Worm (Caenorhabditis elegans) whole organism, early embryonic: Measurements from ENCODE around the gene Y25C1A.2.

Experiments
- B0310.2 ChIP-seq: sonication (generic microtip); optimal IDR thresholded peaks from 2 replicates; lab custom pipeline; 2016; ENCODE audit warnings: mild to moderate bottlenecking, missing genetic modification characterization, missing compliant biosample characterization
- F13C5.2 ChIP-seq: sonication (generic microtip); optimal IDR thresholded peaks from 2 replicates; lab custom pipeline; 2017; ENCODE audit warnings: mild to moderate bottlenecking, missing genetic modification characterization, inconsistent platforms, missing compliant biosample characterization
- aly-1 ChIP-seq: sonication (generic microtip); optimal IDR thresholded peaks from 2 replicates; lab custom pipeline; 2016; ENCODE audit warnings: missing genetic modification characterization, missing compliant biosample characterization
- ama-1 ChIP-seq: fragments of 150-350 bp; optimal IDR thresholded peaks from 2 replicates; lab custom pipeline; 2014
- ceh-13 ChIP-seq: fragments of 200-800 bp; sonication (Bioruptor generic); optimal IDR thresholded peaks from 2 replicates; lab custom pipeline; 2018; ENCODE audit warnings: mild to moderate bottlenecking, missing genetic modification characterization, missing compliant biosample characterization
- ceh-36 ChIP-seq: sonication (generic microtip); optimal IDR thresholded peaks from 2 replicates; lab custom pipeline; 2016; ENCODE audit warnings: missing genetic modification characterization, inconsistent platforms, missing compliant biosample characterization
- ets-7 ChIP-seq: sonication (generic microtip); optimal IDR thresholded peaks from 2 replicates; lab custom pipeline; 2016; ENCODE audit warnings: missing genotype, missing genetic modification characterization, missing compliant biosample characterization
- flt-1 ChIP-seq: fragments of 200-800 bp; sonication (Bioruptor generic); IDR thresholded peaks from 2 replicates; pipeline ENCODE4 v1.3.6; 2022; ENCODE audit warnings: missing genetic modification characterization, missing compliant biosample characterization
- hmbx-1 ChIP-seq: sonication (generic microtip); optimal IDR thresholded peaks from 2 replicates; lab custom pipeline; 2016; ENCODE audit warnings: mild to moderate bottlenecking, missing genetic modification characterization, missing compliant biosample characterization
- hmg-4 ChIP-seq: fragments of 200-800 bp; sonication (Bioruptor generic); optimal IDR thresholded peaks from 2 replicates; lab custom pipeline; 2018; ENCODE audit warnings: mild to moderate bottlenecking, missing genetic modification characterization, missing compliant biosample characterization
- hnd-1 ChIP-seq: sonication (generic microtip); optimal IDR thresholded peaks from 2 replicates; lab custom pipeline; 2016; ENCODE audit warnings: missing genetic modification characterization, missing compliant biosample characterization
- pes-1 ChIP-seq: fragments of 200-800 bp; sonication (Bioruptor generic); IDR thresholded peaks from 2 replicates; pipeline ENCODE4 v1.3.6; 2022; ENCODE audit warnings: missing genetic modification reagents, missing genetic modification characterization, missing compliant biosample characterization
- scrt-1 ChIP-seq: fragments of 200-800 bp; sonication (Bioruptor generic); IDR thresholded peaks from 2 replicates; pipeline ENCODE4 v1.3.6; 2022; ENCODE audit warnings: missing genetic modification characterization, missing compliant biosample characterization
- sea-1 ChIP-seq: fragments of 200-800 bp; sonication (Bioruptor generic); conservative IDR thresholded peaks from 2 replicates; pipeline ENCODE4 v1.3.6; 2022; ENCODE audit warnings: missing genetic modification characterization, missing compliant biosample characterization
- tbx-11 ChIP-seq: fragments of 200-800 bp; sonication (Bioruptor generic); IDR thresholded peaks from 2 replicates; pipeline ENCODE4 v1.3.6; 2022; ENCODE audit warnings: missing genetic modification characterization, missing compliant biosample characterization
- tbx-37 ChIP-seq: fragments of 200-800 bp; sonication (Bioruptor generic); conservative IDR thresholded peaks from 2 replicates; pipeline ENCODE4 v1.3.6; 2022; ENCODE audit warnings: missing genetic modification reagents, missing genetic modification characterization, missing compliant biosample characterization
- tra-4 ChIP-seq: sonication (generic microtip); optimal IDR thresholded peaks from 2 replicates; lab custom pipeline; 2017; ENCODE audit warnings: missing genetic modification characterization, missing compliant biosample characterization

Gene Y25C1A.2

ce11 chrII:3067896-3068295 is 44.5 kb upstream of the Y25C1A.2 start:
- no peak for TF ChIP-seq B0310.2
- no peak for TF ChIP-seq tra-4 (tag; lab: Kevin White, UChicago)
- TF ChIP-seq scrt-1 (GFP tag; lab: Robert Waterston, UW) = no peak
- TF ChIP-seq ceh-13 (GFP tag; lab: Kevin White, UChicago) = no peak
- TF ChIP-seq sea-1 (GFP tag; lab: Robert Waterston, UW) = no peak
- TF ChIP-seq ceh-36 (tag; lab: Kevin White, UChicago) = no peak
- TF ChIP-seq pes-1 (GFP tag; lab: Robert Waterston, UW) = no peak
- TF ChIP-seq flt-1 (GFP tag; lab: Robert Waterston, UW) = no peak
- no peak for TF ChIP-seq tbx-11 (GFP tag; lab: Robert Waterston, UW)
- TF ChIP-seq aly-1 (tag; lab: Kevin White, UChicago) = no peak
- TF ChIP-seq ama-1 (lab: Kevin White, UChicago) = no peak
- TF ChIP-seq hmg-4 = no peak
- TF ChIP-seq hnd-1 = no peak
- TF ChIP-seq F13C5.2 = no peak

- TF ChIP-seq F13C5.2 = no peak
- TF ChIP-seq hnd-1 = no peak
- TF ChIP-seq ets-7 (tag; lab: Kevin White, UChicago) = no peak
- TF ChIP-seq aly-1 (tag; lab: Kevin White, UChicago) = no peak
- TF ChIP-seq ama-1 (lab: Kevin White, UChicago) = no peak
- TF ChIP-seq B0310.2 = no peak
- TF ChIP-seq tbx-37 (GFP tag; lab: Robert Waterston, UW) = no peak
- TF ChIP-seq scrt-1 (GFP tag; lab: Robert Waterston, UW) = no peak
- no peak for TF ChIP-seq tra-4 (tag; lab: Kevin White, UChicago)
- TF ChIP-seq ceh-13 (GFP tag; lab: Kevin White, UChicago) = no peak
- TF ChIP-seq sea-1 (GFP tag; lab: Robert Waterston, UW) = no peak
- no peak for TF ChIP-seq ceh-36 (tag; lab: Kevin White, UChicago)
- TF ChIP-seq hmg-4 = no peak
- no peak for TF ChIP-seq pes-1 (GFP tag; lab: Robert Waterston, UW)
Measured at ce11 chrII:3068646-3069045, 43.8 kb upstream of the Y25C1A.2 start.

ce11 chrII:3070182-3070581 is 42.2 kb upstream of the Y25C1A.2 start:
- no peak for TF ChIP-seq ceh-13 (GFP tag; lab: Kevin White, UChicago)
- TF ChIP-seq scrt-1 (GFP tag; lab: Robert Waterston, UW) = no peak
- no peak for TF ChIP-seq aly-1 (tag; lab: Kevin White, UChicago)
- TF ChIP-seq tbx-11 (GFP tag; lab: Robert Waterston, UW) = no peak
- TF ChIP-seq tra-4 (tag; lab: Kevin White, UChicago) = no peak
- TF ChIP-seq hnd-1 = no peak
- no peak for TF ChIP-seq hmg-4

ce11 chrII:3071012-3071749 is 41.2 kb upstream of the Y25C1A.2 start, which contains the start of gene Y25C1A.7:
Gene Y25C1A.7, minus strand, starts transcription at chrII:3071062.
- TF ChIP-seq flt-1 (GFP tag; lab: Robert Waterston, UW) = no peak
- no peak for TF ChIP-seq ceh-13 (GFP tag; lab: Kevin White, UChicago)
- TF ChIP-seq scrt-1 (GFP tag; lab: Robert Waterston, UW) = no peak
- no peak for TF ChIP-seq hnd-1
- TF ChIP-seq aly-1 (tag; lab: Kevin White, UChicago) = no peak
- no peak for TF ChIP-seq ama-1 (lab: Kevin White, UChicago)
- no peak for TF ChIP-seq F13C5.2
- no peak for TF ChIP-seq tra-4 (tag; lab: Kevin White, UChicago)
- no peak for TF ChIP-seq pes-1 (GFP tag; lab: Robert Waterston, UW)
- no peak for TF ChIP-seq sea-1 (GFP tag; lab: Robert Waterston, UW)
- no peak for TF ChIP-seq ets-7 (tag; lab: Kevin White, UChicago)
- no peak for TF ChIP-seq tbx-37 (GFP tag; lab: Robert Waterston, UW)
- TF ChIP-seq ceh-36 (tag; lab: Kevin White, UChicago) = no peak
- TF ChIP-seq hmg-4 = no peak
- TF ChIP-seq hmbx-1 (tag; lab: Kevin White, UChicago) = no peak

ce11 chrII:3076915-3077314 is 35.5 kb upstream of the Y25C1A.2 start, which contains the start of gene Y25C1A.8:
Gene Y25C1A.8, minus strand, starts transcription at chrII:3076959.
- TF ChIP-seq hnd-1 (no peak), sea-1 (GFP tag; lab: Robert Waterston, UW) (0 out of 2 replicates have a peak, but pooled peaks have one; percentile 14), flt-1 (GFP tag; lab: Robert Waterston, UW) (no peak), hmbx-1 (tag; lab: Kevin White, UChicago) (no peak), ets-7 (tag; lab: Kevin White, UChicago) (no peak), aly-1 (tag; lab: Kevin White, UChicago) (peak; percentile 17), pes-1 (GFP tag; lab: Robert Waterston, UW) (0 out of 2 replicates have a peak, but pooled peaks have one; percentile 45), tbx-37 (GFP tag; lab: Robert Waterston, UW) (no peak), F13C5.2 (peak; percentile 87), scrt-1 (GFP tag; lab: Robert Waterston, UW) (no peak), ceh-13 (GFP tag; lab: Kevin White, UChicago) (no peak), ceh-36 (tag; lab: Kevin White, UChicago) (no peak), B0310.2 (no peak), ama-1 (lab: Kevin White, UChicago) (no peak), tbx-11 (GFP tag; lab: Robert Waterston, UW) (0 out of 2 replicates have a peak, but pooled peaks have one; percentile 13), tra-4 (tag; lab: Kevin White, UChicago) (no peak), hmg-4 (peak; percentile 16)

ce11 chrII:3078496-3078895 is 33.9 kb upstream of the Y25C1A.2 start, which contains the start of gene copb-1:
Gene copb-1, plus strand, starts transcription at chrII:3078796.
- TF ChIP-seq B0310.2 = no peak
- TF ChIP-seq tra-4 (tag; lab: Kevin White, UChicago) = no peak
- no peak for TF ChIP-seq scrt-1 (GFP tag; lab: Robert Waterston, UW)
- no peak for TF ChIP-seq tbx-37 (GFP tag; lab: Robert Waterston, UW)
- TF ChIP-seq ama-1 (lab: Kevin White, UChicago) = no peak
- no peak for TF ChIP-seq ceh-13 (GFP tag; lab: Kevin White, UChicago)
- TF ChIP-seq hnd-1 = no peak
- TF ChIP-seq ets-7 (tag; lab: Kevin White, UChicago) = no peak
- TF ChIP-seq flt-1 (GFP tag; lab: Robert Waterston, UW) = no peak
